Fruit fly (Drosophila melanogaster) whole organism, adult: Measurements from ENCODE around the gene Pcyt2.
A peak's percentile ranks its signal among the peaks of the same experiment; 100 is the strongest.

Source experiments
- CG11617 ChIP-seq: fragments of 200-800 bp; sonication (Bioruptor generic); optimal IDR thresholded peaks from 2 replicates; lab custom pipeline; 2017; ENCODE audit warnings: mild to moderate bottlenecking, missing biosample characterization, missing genetic modification reagents, missing genetic modification characterization
- CG12768 ChIP-seq: fragments of 200-800 bp; sonication (Bioruptor generic); optimal IDR thresholded peaks from 2 replicates; lab custom pipeline; 2017; ENCODE audit warnings: missing biosample characterization, missing genetic modification characterization, mild to moderate bottlenecking, moderate library complexity, missing genetic modification reagents
- CG14711 ChIP-seq: fragments of 200-800 bp; sonication (Bioruptor generic); optimal IDR thresholded peaks from 2 replicates; lab custom pipeline; 2018; ENCODE audit warnings: missing biosample characterization, mild to moderate bottlenecking, missing genetic modification characterization, moderate library complexity
- CG1620 ChIP-seq: fragments of 200-800 bp; sonication (Bioruptor generic); optimal IDR thresholded peaks from 2 replicates; lab custom pipeline; 2016; ENCODE audit warnings: missing biosample characterization, missing genetic modification characterization
- CG33017 ChIP-seq: fragments of 200-800 bp; sonication (Bioruptor generic); optimal IDR thresholded peaks from 2 replicates; lab custom pipeline; 2018; ENCODE audit warnings: missing biosample characterization, mild to moderate bottlenecking, missing genetic modification characterization, moderate library complexity
- CG5204 ChIP-seq: fragments of 200-800 bp; sonication (Bioruptor generic); optimal IDR thresholded peaks from 2 replicates; lab custom pipeline; 2016; ENCODE audit warnings: missing biosample characterization, missing genetic modification characterization
- CG7045 ChIP-seq: fragments of 200-800 bp; sonication (Bioruptor generic); optimal IDR thresholded peaks from 2 replicates; lab custom pipeline; 2017; ENCODE audit warnings: missing biosample characterization, mild to moderate bottlenecking, missing genetic modification characterization
- CG7101 ChIP-seq: fragments of 200-800 bp; sonication (Bioruptor generic); optimal IDR thresholded peaks from 2 replicates; lab custom pipeline; 2018; ENCODE audit warnings: missing biosample characterization, mild to moderate bottlenecking, missing genetic modification characterization, moderate library complexity
- Clk ChIP-seq: fragments of 200-800 bp; sonication (Bioruptor generic); optimal IDR thresholded peaks from 2 replicates; lab custom pipeline; 2017; ENCODE audit warnings: missing biosample characterization, missing genetic modification characterization
- Crg-1 ChIP-seq: fragments of 200-800 bp; sonication (Bioruptor generic); optimal IDR thresholded peaks from 2 replicates; lab custom pipeline; 2016; ENCODE audit warnings: missing biosample characterization, missing genetic modification characterization
- Hr96 ChIP-seq: fragments of 200-800 bp; sonication (Bioruptor generic); optimal IDR thresholded peaks from 2 replicates; lab custom pipeline; 2016; ENCODE audit warnings: missing biosample characterization, missing genetic modification characterization
- Mnt ChIP-seq: fragments of 200-800 bp; sonication (Bioruptor generic); optimal IDR thresholded peaks from 2 replicates; lab custom pipeline; 2016; ENCODE audit warnings: missing biosample characterization, mild to moderate bottlenecking, missing genetic modification characterization
- bab1 ChIP-seq: fragments of 200-800 bp; sonication (Bioruptor generic); optimal IDR thresholded peaks from 3 replicates; lab custom pipeline; 2019; ENCODE audit warnings: missing biosample characterization, mild to moderate bottlenecking, missing genetic modification characterization, moderate library complexity
- cic ChIP-seq: fragments of 200-800 bp; sonication (Bioruptor generic); optimal IDR thresholded peaks from 2 replicates; lab custom pipeline; 2017; ENCODE audit warnings: missing biosample characterization, mild to moderate bottlenecking, missing genetic modification characterization, moderate library complexity
- cnc ChIP-seq, 2 experiments: fragments of >200 bp; optimal IDR thresholded peaks; 2 replicates each; lab custom pipeline; 2017
- kay ChIP-seq: fragments of 200-800 bp; sonication (Bioruptor generic); peaks from one replicate; lab custom pipeline; 2016; ENCODE audit warnings: missing biosample characterization, missing genetic modification characterization, borderline replicate concordance
- ovo ChIP-seq: fragments of 200-800 bp; sonication (Bioruptor generic); optimal IDR thresholded peaks from 2 replicates; lab custom pipeline; 2016; ENCODE audit warnings: missing biosample characterization, missing genetic modification characterization
- pad ChIP-seq: fragments of 200-800 bp; sonication (Bioruptor generic); optimal IDR thresholded peaks from 3 replicates; lab custom pipeline; 2017; ENCODE audit warnings: missing biosample characterization, missing genetic modification characterization, mild to moderate bottlenecking, moderate library complexity, missing genetic modification reagents
- tj ChIP-seq: fragments of 200-800 bp; sonication (Bioruptor generic); optimal IDR thresholded peaks from 3 replicates; lab custom pipeline; 2017; ENCODE audit warnings: missing biosample characterization, mild to moderate bottlenecking, missing genetic modification characterization, moderate library complexity
- toe ChIP-seq: fragments of 200-800 bp; sonication (Bioruptor generic); optimal IDR thresholded peaks from 2 replicates; lab custom pipeline; 2016; ENCODE audit warnings: missing biosample characterization, missing genetic modification characterization

Gene Pcyt2

dm6 chr3L:1545693-1546329 lies 7.5 kb upstream of the Pcyt2 start, which contains the start of the genes CG32313 and Pcyt1:
TSS of gene CG32313 (minus strand) at chr3L:1545743.
TSS of gene Pcyt1 (plus strand) at chr3L:1546092.
- TF ChIP-seq cnc (optimal IDR thresholded peaks at IDR 0.05; lab: Kevin White, UChicago) (no peak), tj (no peak), CG33017 (tag; lab: Kevin White, UChicago) (peak; percentile 70), CG12768 (peak; percentile 31), pad (GFP tag; lab: Kevin White, UChicago) (no peak), toe (no peak), cic (GFP tag; lab: Kevin White, UChicago) (peak; percentile 64), CG5204 (GFP tag; lab: Kevin White, UChicago) (no peak), CG11617 (GFP tag; lab: Kevin White, UChicago) (no peak), CG7045 (GFP tag; lab: Kevin White, UChicago) (no peak), CG14711 (tag; lab: Kevin White, UChicago) (peak; percentile 47), Hr96 (GFP tag; lab: Kevin White, UChicago) (peak; percentile 46), ovo (GFP tag; lab: Kevin White, UChicago) (no peak), Mnt (GFP tag; lab: Kevin White, UChicago) (peak; percentile 78), CG1620 (GFP tag; lab: Kevin White, UChicago) (no peak), Clk (no peak), bab1 (GFP tag; lab: Kevin White, UChicago) (peak; percentile 82), CG7101 (tag; lab: Kevin White, UChicago) (peak; percentile 53), kay (GFP tag; lab: Kevin White, UChicago) (no peak), Crg-1 (GFP tag; lab: Kevin White, UChicago) (peak; percentile 44)

dm6 chr3L:1546349-1547116 lies 6.8 kb upstream of the Pcyt2 start:
- TF ChIP-seq CG33017 (tag; lab: Kevin White, UChicago) (peak; percentile 45), ovo (GFP tag; lab: Kevin White, UChicago) (peak; percentile 70), CG5204 (GFP tag; lab: Kevin White, UChicago) (no peak), CG12768 (peak; percentile 92), CG11617 (GFP tag; lab: Kevin White, UChicago) (peak; percentile 42), CG1620 (GFP tag; lab: Kevin White, UChicago) (peak; percentile 56), CG7101 (tag; lab: Kevin White, UChicago) (peak; percentile 48), tj (peak; percentile 49), bab1 (GFP tag; lab: Kevin White, UChicago) (peak; percentile 91), Mnt (GFP tag; lab: Kevin White, UChicago) (peak; percentile 32), Crg-1 (GFP tag; lab: Kevin White, UChicago) (peak; percentile 19), toe (no peak), kay (GFP tag; lab: Kevin White, UChicago) (no peak), CG7045 (GFP tag; lab: Kevin White, UChicago) (peak; percentile 88), CG14711 (tag; lab: Kevin White, UChicago) (peak; percentile 66), Clk (no peak), pad (GFP tag; lab: Kevin White, UChicago) (peak; percentile 92), Hr96 (GFP tag; lab: Kevin White, UChicago) (peak; percentile 40), cic (GFP tag; lab: Kevin White, UChicago) (peak; percentile 47), cnc (optimal IDR thresholded peaks at IDR 0.05; lab: Kevin White, UChicago) (peak in 1 of 2 experiments; percentile 6)

- TF ChIP-seq cnc (optimal IDR thresholded peaks at IDR 0.05; lab: Kevin White, UChicago) (no peak), bab1 (GFP tag; lab: Kevin White, UChicago) (no peak), Mnt (GFP tag; lab: Kevin White, UChicago) (no peak), CG11617 (GFP tag; lab: Kevin White, UChicago) (no peak), CG1620 (GFP tag; lab: Kevin White, UChicago) (no peak), toe (no peak), CG33017 (tag; lab: Kevin White, UChicago) (no peak)
Observed at dm6 chr3L:1547117-1547507, 6.2 kb upstream of the Pcyt2 start.

DNA sequence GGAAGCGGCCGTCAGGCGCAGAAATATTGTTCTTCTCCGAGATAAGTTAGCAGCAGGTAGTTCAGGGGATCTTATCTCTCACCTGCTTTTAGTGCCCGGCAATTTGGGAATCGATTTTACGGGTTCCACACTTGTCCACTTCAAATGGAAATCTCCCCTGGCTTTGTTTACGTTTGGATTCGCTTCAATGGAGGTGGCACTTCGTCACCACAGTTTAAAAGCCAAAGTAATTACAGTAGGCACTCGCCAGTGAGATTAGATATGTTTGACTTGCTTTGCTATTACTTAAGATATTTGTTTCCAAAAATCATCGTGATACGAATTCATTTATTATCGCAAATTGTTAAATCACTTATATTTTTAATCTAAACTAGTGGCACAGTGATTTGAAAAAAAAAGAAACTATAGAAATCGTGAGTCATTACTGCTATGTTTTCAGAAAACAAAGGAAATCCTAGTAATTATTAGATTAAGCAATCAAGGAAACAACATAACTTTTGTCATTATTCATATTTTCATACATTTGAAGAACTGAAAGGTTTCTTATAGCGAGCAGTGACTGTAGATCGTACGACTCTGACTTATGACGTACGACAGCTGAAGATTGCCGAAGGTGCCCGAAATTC lies 4.8 kb upstream of the Pcyt2 start:
- TF ChIP-seq pad (GFP tag; lab: Kevin White, UChicago) (peak; percentile 55), bab1 (GFP tag; lab: Kevin White, UChicago) (peak; percentile 70), kay (GFP tag; lab: Kevin White, UChicago) (peak; percentile 97), CG7045 (GFP tag; lab: Kevin White, UChicago) (peak; percentile 76), CG1620 (GFP tag; lab: Kevin White, UChicago) (no peak), CG5204 (GFP tag; lab: Kevin White, UChicago) (peak; percentile 82), CG11617 (GFP tag; lab: Kevin White, UChicago) (peak; percentile 80), Hr96 (GFP tag; lab: Kevin White, UChicago) (peak; percentile 63), toe (peak; percentile 78), CG33017 (tag; lab: Kevin White, UChicago) (peak; percentile 82), cnc (optimal IDR thresholded peaks at IDR 0.05; lab: Kevin White, UChicago) (no peak), CG12768 (peak; percentile 92), CG14711 (tag; lab: Kevin White, UChicago) (peak; percentile 50), ovo (GFP tag; lab: Kevin White, UChicago) (peak; percentile 6), tj (peak; percentile 47), Crg-1 (GFP tag; lab: Kevin White, UChicago) (peak; percentile 17), CG7101 (tag; lab: Kevin White, UChicago) (peak; percentile 75), cic (GFP tag; lab: Kevin White, UChicago) (peak; percentile 94), Clk (no peak), Mnt (GFP tag; lab: Kevin White, UChicago) (peak; percentile 31)
